Fruit fly (Drosophila melanogaster) whole organism, embryonic: ENCODE data around the gene IntS6.

Source experiments
- BEAF-32 ChIP-seq: fragments of 200-800 bp; sonication (Bioruptor generic); optimal IDR thresholded peaks from 3 replicates; lab custom pipeline; 2017; ENCODE audit warnings: missing biosample characterization, missing genetic modification characterization, mild to moderate bottlenecking, moderate library complexity, missing genetic modification reagents
- Bdp1 ChIP-seq: fragments of 200-800 bp; sonication (Bioruptor generic); optimal IDR thresholded peaks from 3 replicates; lab custom pipeline; 2016; ENCODE audit warnings: missing biosample characterization, missing genetic modification characterization
- C15 ChIP-seq: fragments of 200-800 bp; sonication (Bioruptor generic); IDR thresholded peaks from 3 replicates; pipeline ENCODE4 v1.3.6; 2022; ENCODE audit warnings: missing biosample characterization, missing genetic modification characterization
- CG10274 ChIP-seq: fragments of 200-800 bp; sonication (Bioruptor generic); optimal IDR thresholded peaks from 3 replicates; lab custom pipeline; 2017; ENCODE audit warnings: missing biosample characterization, mild to moderate bottlenecking, missing genetic modification characterization
- CG10959 ChIP-seq: fragments of 200-800 bp; sonication (Bioruptor generic); IDR thresholded peaks from 2 replicates; pipeline ENCODE4 v1.3.6; 2022; ENCODE audit warnings: missing biosample characterization, missing genetic modification characterization
- CG11085 ChIP-seq: fragments of 200-800 bp; sonication (Bioruptor generic); IDR thresholded peaks from 2 replicates; pipeline ENCODE4 v1.3.6; 2022; ENCODE audit warnings: missing biosample characterization, missing genetic modification characterization
- CG11560 ChIP-seq: fragments of 200-800 bp; sonication (Bioruptor generic); IDR thresholded peaks from 3 replicates; pipeline ENCODE4 v1.3.6; 2022; ENCODE audit warnings: missing biosample characterization, missing genetic modification characterization
- CG12236 ChIP-seq: fragments of 200-800 bp; sonication (Bioruptor generic); optimal IDR thresholded peaks from 2 replicates; lab custom pipeline; 2016; ENCODE audit warnings: missing biosample characterization, missing genetic modification characterization
- CG13424 ChIP-seq: fragments of 200-800 bp; sonication (Bioruptor generic); optimal IDR thresholded peaks from 2 replicates; lab custom pipeline; 2019; ENCODE audit warnings: missing biosample characterization, mild to moderate bottlenecking, missing genetic modification characterization, moderate library complexity
- CG13894 ChIP-seq: fragments of 200-800 bp; sonication (Bioruptor generic); optimal IDR thresholded peaks from 3 replicates; lab custom pipeline; 2018; ENCODE audit warnings: missing biosample characterization, mild to moderate bottlenecking, missing genetic modification characterization, moderate library complexity
- CG14860 ChIP-seq: fragments of 200-800 bp; sonication (Bioruptor generic); IDR thresholded peaks from 3 replicates; pipeline ENCODE4 v1.3.6; 2022; ENCODE audit warnings: missing biosample characterization, missing genetic modification characterization; ENCODE audit not compliant: partially characterized antibody
- CG17568 ChIP-seq: fragments of 200-800 bp; sonication (Bioruptor generic); optimal IDR thresholded peaks from 2 replicates; lab custom pipeline; 2018; ENCODE audit warnings: missing biosample characterization, mild to moderate bottlenecking, missing genetic modification characterization, moderate library complexity
- CG17912 ChIP-seq: fragments of 200-800 bp; sonication (Bioruptor generic); optimal IDR thresholded peaks from 2 replicates; lab custom pipeline; 2018; ENCODE audit warnings: missing biosample characterization, mild to moderate bottlenecking, missing genetic modification characterization
- CG18262 ChIP-seq: fragments of 200-800 bp; optimal IDR thresholded peaks from 3 replicates; lab custom pipeline; 2019; ENCODE audit warnings: missing biosample characterization, mild to moderate bottlenecking, missing genetic modification characterization, moderate library complexity
- CG18599 ChIP-seq: fragments of 200-800 bp; sonication (Bioruptor generic); optimal IDR thresholded peaks from 3 replicates; lab custom pipeline; 2017; ENCODE audit warnings: missing biosample characterization, missing genetic modification characterization, mild to moderate bottlenecking, moderate library complexity, missing genetic modification reagents
- CG2129 ChIP-seq: fragments of 200-800 bp; sonication (Bioruptor generic); IDR thresholded peaks from 2 replicates; pipeline ENCODE4 v1.3.6; 2022; ENCODE audit warnings: missing biosample characterization, missing genetic modification characterization; ENCODE audit not compliant: partially characterized antibody
- CG31441 ChIP-seq: fragments of 200-800 bp; sonication (Bioruptor generic); IDR thresholded peaks from 2 replicates; pipeline ENCODE4 v1.3.6; 2022; ENCODE audit warnings: missing biosample characterization, missing genetic modification characterization
- CG34224 ChIP-seq: fragments of 200-800 bp; sonication (Bioruptor generic); IDR thresholded peaks from 3 replicates; pipeline ENCODE4 v1.3.6; 2022; ENCODE audit warnings: missing biosample characterization, missing genetic modification characterization; ENCODE audit not compliant: partially characterized antibody
- CG6791 ChIP-seq: fragments of 200-800 bp; sonication (Bioruptor generic); IDR thresholded peaks from 3 replicates; pipeline ENCODE4 v1.3.6; 2022; ENCODE audit warnings: missing biosample characterization, missing genetic modification characterization; ENCODE audit not compliant: partially characterized antibody
- CG7357 ChIP-seq: fragments of 200-800 bp; sonication (Bioruptor generic); IDR thresholded peaks from 3 replicates; pipeline ENCODE4 v1.3.6; 2022; ENCODE audit warnings: missing biosample characterization, missing genetic modification characterization
- CG8478 ChIP-seq: fragments of >200 bp; optimal IDR thresholded peaks from 2 replicates; lab custom pipeline; 2018
- CG8944 ChIP-seq: fragments of 200-800 bp; sonication (Bioruptor generic); optimal IDR thresholded peaks from 3 replicates; lab custom pipeline; 2016; ENCODE audit warnings: missing biosample characterization, missing genetic modification characterization
- CoRest ChIP-seq: fragments of 200-800 bp; sonication (Bioruptor generic); optimal IDR thresholded peaks from 3 replicates; lab custom pipeline; 2018; ENCODE audit warnings: missing biosample characterization, mild to moderate bottlenecking, missing genetic modification characterization, moderate library complexity
- Dek ChIP-seq: fragments of 200-800 bp; sonication (Bioruptor generic); optimal IDR thresholded peaks from 3 replicates; lab custom pipeline; 2019; ENCODE audit warnings: missing biosample characterization, mild to moderate bottlenecking, missing genetic modification characterization, moderate library complexity
- Doc3 ChIP-seq: fragments of 200-800 bp; sonication (Bioruptor generic); IDR thresholded peaks from 3 replicates; pipeline ENCODE4 v1.3.6; 2022; ENCODE audit warnings: missing biosample characterization, missing genetic modification characterization; ENCODE audit not compliant: partially characterized antibody
- HLHmδ ChIP-seq: fragments of 200-800 bp; sonication (Bioruptor generic); optimal IDR thresholded peaks from 2 replicates; lab custom pipeline; 2018; ENCODE audit warnings: missing biosample characterization, mild to moderate bottlenecking, missing genetic modification characterization, moderate library complexity
- Med ChIP-seq: fragments of 200-800 bp; sonication (Bioruptor generic); peaks from one replicate; lab custom pipeline; 2016; ENCODE audit warnings: missing biosample characterization, missing genetic modification characterization, mild to moderate bottlenecking, inconsistent platforms, moderate library complexity
- Mes4 ChIP-seq: fragments of 200-800 bp; sonication (Bioruptor generic); optimal IDR thresholded peaks from 2 replicates; lab custom pipeline; 2016; ENCODE audit warnings: missing biosample characterization, missing genetic modification characterization
- Neu2 ChIP-seq: fragments of 200-800 bp; sonication (Bioruptor generic); optimal IDR thresholded peaks from 3 replicates; lab custom pipeline; 2016; ENCODE audit warnings: missing biosample characterization, missing genetic modification characterization, borderline replicate concordance
- Poxn ChIP-seq: fragments of 200-800 bp; sonication (Bioruptor generic); IDR thresholded peaks from 2 replicates; pipeline ENCODE4 v1.3.6; 2022; ENCODE audit warnings: missing biosample characterization, missing genetic modification characterization
- Ravus ChIP-seq: fragments of 200-800 bp; sonication (Bioruptor generic); IDR thresholded peaks from 2 replicates; pipeline ENCODE4 v1.3.6; 2022; ENCODE audit warnings: missing biosample characterization, missing genetic modification characterization
- Side ChIP-seq: fragments of 200-800 bp; sonication (Bioruptor generic); optimal IDR thresholded peaks from 2 replicates; lab custom pipeline; 2016; ENCODE audit warnings: missing biosample characterization, missing genetic modification characterization
- Sox102F ChIP-seq: fragments of 200-800 bp; sonication (Bioruptor generic); optimal IDR thresholded peaks from 2 replicates; lab custom pipeline; 2018; ENCODE audit warnings: missing biosample characterization, mild to moderate bottlenecking, missing genetic modification characterization, moderate library complexity
- Xbp1 ChIP-seq: fragments of 200-800 bp; sonication (Bioruptor generic); optimal IDR thresholded peaks from 3 replicates; lab custom pipeline; 2016; ENCODE audit warnings: missing biosample characterization, mild to moderate bottlenecking, missing genetic modification characterization
- amos ChIP-seq: fragments of 200-800 bp; sonication (Bioruptor generic); IDR thresholded peaks from 2 replicates; pipeline ENCODE4 v1.3.6; 2022; ENCODE audit warnings: missing biosample characterization, missing genetic modification characterization; ENCODE audit not compliant: partially characterized antibody
- az2 ChIP-seq: fragments of 200-800 bp; sonication (Bioruptor generic); optimal IDR thresholded peaks from 3 replicates; lab custom pipeline; 2016; ENCODE audit warnings: missing biosample characterization, missing genetic modification characterization
- cas ChIP-seq: fragments of 200-800 bp; sonication (Bioruptor generic); IDR thresholded peaks from 2 replicates; pipeline ENCODE4 v1.3.6; 2022; ENCODE audit warnings: missing biosample characterization, missing genetic modification characterization
- dpn ChIP-seq, 2 experiments: fragments of 200-800 bp; sonication (Bioruptor generic); optimal IDR thresholded peaks; 3 replicates each; lab custom pipeline; 2016; ENCODE audit warnings: missing biosample characterization in 2 of 2, missing genetic modification characterization in 2 of 2
- eve ChIP-seq, 2 experiments: fragments of >200 bp; optimal IDR thresholded peaks; 2 replicates each; lab custom pipeline; 2017; ENCODE audit warnings: missing biosample characterization in 2 of 2, missing genetic modification characterization in 2 of 2
- jumu ChIP-seq: fragments of 200-800 bp; sonication (Bioruptor generic); optimal IDR thresholded peaks from 3 replicates; lab custom pipeline; 2016; ENCODE audit warnings: missing biosample characterization, missing genetic modification characterization
- knrl ChIP-seq: fragments of 200-800 bp; sonication (Bioruptor generic); IDR thresholded peaks from 3 replicates; pipeline ENCODE4 v1.3.6; 2022; ENCODE audit warnings: missing biosample characterization, missing genetic modification characterization; ENCODE audit not compliant: partially characterized antibody
- mam ChIP-seq: fragments of 200-800 bp; sonication (Bioruptor generic); optimal IDR thresholded peaks from 3 replicates; lab custom pipeline; 2016; ENCODE audit warnings: missing biosample characterization, missing genetic modification characterization
- mld ChIP-seq: fragments of 200-800 bp; sonication (Bioruptor generic); IDR thresholded peaks from 3 replicates; pipeline ENCODE4 v1.3.6; 2022; ENCODE audit warnings: missing biosample characterization, missing genetic modification characterization; ENCODE audit not compliant: partially characterized antibody
- row ChIP-seq: fragments of 200-800 bp; sonication (Bioruptor generic); IDR thresholded peaks from 3 replicates; pipeline ENCODE4 v1.3.6; 2022; ENCODE audit warnings: missing biosample characterization, missing genetic modification characterization
- schlank ChIP-seq: fragments of 200-800 bp; sonication (Bioruptor generic); optimal IDR thresholded peaks from 2 replicates; lab custom pipeline; 2018; ENCODE audit warnings: missing biosample characterization, mild to moderate bottlenecking, missing genetic modification characterization
- slbo ChIP-seq: fragments of 200-800 bp; sonication (Bioruptor generic); IDR thresholded peaks from 2 replicates; pipeline ENCODE4 v1.3.6; 2022; ENCODE audit warnings: missing biosample characterization, missing genetic modification characterization
- sug ChIP-seq: fragments of 200-800 bp; optimal IDR thresholded peaks from 2 replicates; lab custom pipeline; 2019; ENCODE audit warnings: missing biosample characterization, mild to moderate bottlenecking, missing genetic modification characterization, moderate library complexity
- zfh2 ChIP-seq: fragments of 200-800 bp; sonication (Bioruptor generic); optimal IDR thresholded peaks from 2 replicates; lab custom pipeline; 2016; ENCODE audit warnings: missing biosample characterization, missing genetic modification characterization

IntS6 gene

dm6 chrX:5689417-5690215, 57.4 kb downstream of the IntS6 start, which contains the start of the genes PGAP1 and cv (continued):
- TF ChIP-seq CG14860, result peak; percentile 70; the same call in 2 of the 3 replicates
- no peak for TF ChIP-seq CG17912 (GFP tag; lab: Kevin White, UChicago)
- TF ChIP-seq schlank (tag; lab: Kevin White, UChicago), result no peak
- no peak for TF ChIP-seq Side (GFP tag; lab: Kevin White, UChicago)
- TF ChIP-seq Ravus (GFP tag; lab: Robert Waterston, UW), result no peak
- peak; percentile 81 for TF ChIP-seq amos (GFP tag; lab: Robert Waterston, UW)
- TF ChIP-seq CG10959, result no peak
- TF ChIP-seq Mes4 (GFP tag; lab: Kevin White, UChicago), result no peak
- no peak for TF ChIP-seq Neu2 (GFP tag; lab: Kevin White, UChicago)
- no peak for TF ChIP-seq CG18599
- peak; percentile 86 for TF ChIP-seq BEAF-32 (GFP tag; lab: Kevin White, UChicago)
- TF ChIP-seq CG31441 (GFP tag; lab: Robert Waterston, UW), result peak; percentile 65; the same call in 1 of the 2 replicates
- TF ChIP-seq CG13894, result peak; percentile 89
- peak; percentile 76 for TF ChIP-seq CG8478
- peak; percentile 16 for TF ChIP-seq mam (GFP tag; lab: Kevin White, UChicago)
- peak; percentile 76 for TF ChIP-seq Med (GFP tag; lab: Kevin White, UChicago)
- TF ChIP-seq C15, result no peak
- peak; percentile 13 for TF ChIP-seq Dek (tag; lab: Kevin White, UChicago)
- TF ChIP-seq sug, result peak; percentile 12
- no peak for TF ChIP-seq eve (GFP tag; optimal IDR thresholded peaks at IDR 0.05; lab: Kevin White, UChicago)
- 0 out of 3 replicates have a peak, but pooled peaks have one; percentile 37 for TF ChIP-seq mld (GFP tag; lab: Robert Waterston, UW)
- no peak for TF ChIP-seq CG7357 (GFP tag; lab: Robert Waterston, UW)
- TF ChIP-seq jumu, result no peak
- peak; percentile 73 for TF ChIP-seq Doc3 (GFP tag; lab: Robert Waterston, UW)
- peak; percentile 5 for TF ChIP-seq Xbp1 (GFP tag; lab: Kevin White, UChicago)
- TF ChIP-seq CG10274 (GFP tag; lab: Kevin White, UChicago), result no peak
- TF ChIP-seq Poxn (GFP tag; lab: Robert Waterston, UW), result no peak
- peak; percentile 30 for TF ChIP-seq az2 (GFP tag; lab: Kevin White, UChicago)
- peak; percentile 42; the same call in 1 of the 2 replicates for TF ChIP-seq slbo (GFP tag; lab: Robert Waterston, UW)
- no peak for TF ChIP-seq cas (GFP tag; lab: Robert Waterston, UW)
- TF ChIP-seq Bdp1 (GFP tag; lab: Kevin White, UChicago), result no peak
- TF ChIP-seq CoRest (tag; lab: Kevin White, UChicago), result peak; percentile 51
- TF ChIP-seq dpn (GFP tag; optimal IDR thresholded peaks at IDR 0.05; lab: Kevin White, UChicago), result peak; percentile 33 to 46
- TF ChIP-seq Sox102F (GFP tag; lab: Kevin White, UChicago), result peak; percentile 14
- TF ChIP-seq CG11085 (GFP tag; lab: Robert Waterston, UW), result no peak
- peak; percentile 58 for TF ChIP-seq CG2129
- TF ChIP-seq CG34224 (GFP tag; lab: Robert Waterston, UW), result peak; percentile 76
- peak; percentile 84 for TF ChIP-seq CG6791 (GFP tag; lab: Robert Waterston, UW)
- peak; percentile 74; the same call in 2 of the 3 replicates for TF ChIP-seq knrl (GFP tag; lab: Robert Waterston, UW)
- TF ChIP-seq CG17568 (GFP tag; lab: Kevin White, UChicago), result no peak
- peak; percentile 75 for TF ChIP-seq row (GFP tag; lab: Robert Waterston, UW)
- peak; percentile 33 for TF ChIP-seq CG13424
- TF ChIP-seq CG8944 (GFP tag; lab: Kevin White, UChicago), result peak; percentile 3
- peak; percentile 17 for TF ChIP-seq zfh2 (GFP tag; lab: Kevin White, UChicago)
- TF ChIP-seq CG18262 (tag; lab: Kevin White, UChicago), result peak; percentile 47
- peak; percentile 96 for TF ChIP-seq CG11560 (tag; lab: Robert Waterston, UW)
- TF ChIP-seq HLHmδ (GFP tag; lab: Kevin White, UChicago), result no peak
- no peak for TF ChIP-seq CG12236 (GFP tag; lab: Kevin White, UChicago)
